Worm (Caenorhabditis elegans) whole organism, L2 larva: ENCODE results near the gene B0302.4.

Source experiments
- C34F6.9 ChIP-seq: fragments of 150-350 bp; optimal IDR thresholded peaks from 2 replicates; lab custom pipeline; 2014; ENCODE audit warnings: missing biosample characterization, missing genetic modification characterization
- F13H6.1 ChIP-seq: sonication (generic microtip); optimal IDR thresholded peaks from 2 replicates; lab custom pipeline; 2016; ENCODE audit warnings: missing genetic modification characterization, missing compliant biosample characterization
- R02D3.7 ChIP-seq: fragments of 150-350 bp; optimal IDR thresholded peaks from 2 replicates; lab custom pipeline; 2014; ENCODE audit warnings: missing biosample characterization, missing genetic modification characterization
- Y55F3AM.14 ChIP-seq: fragments of 200-800 bp; sonication (Bioruptor generic); optimal IDR thresholded peaks from 2 replicates; lab custom pipeline; 2018; ENCODE audit warnings: mild to moderate bottlenecking, missing genetic modification characterization, missing compliant biosample characterization
- ZK546.5 ChIP-seq: sonication (generic microtip); optimal IDR thresholded peaks from 2 replicates; lab custom pipeline; 2017; ENCODE audit warnings: missing biosample characterization, missing genetic modification characterization
- alr-1 ChIP-seq: fragments of 150-350 bp; optimal IDR thresholded peaks from 2 replicates; lab custom pipeline; 2014; ENCODE audit warnings: missing biosample characterization, missing genetic modification characterization
- aly-2 ChIP-seq: fragments of 150-350 bp; optimal IDR thresholded peaks from 2 replicates; lab custom pipeline; 2014; ENCODE audit warnings: missing biosample characterization, missing genetic modification characterization
- ama-1 ChIP-seq: fragments of 150-350 bp; optimal IDR thresholded peaks from 2 replicates; lab custom pipeline; 2018; ENCODE audit warnings: inconsistent platforms
- blmp-1 ChIP-seq: sonication (generic microtip); optimal IDR thresholded peaks from 2 replicates; lab custom pipeline; 2017; ENCODE audit warnings: missing genetic modification characterization, mild to moderate bottlenecking, missing compliant biosample characterization, antibody characterized with exemption, moderate library complexity; ENCODE audit not compliant: insufficient read depth
- ceh-16 ChIP-seq: fragments of 150-350 bp; optimal IDR thresholded peaks from 2 replicates; lab custom pipeline; 2014; ENCODE audit warnings: missing biosample characterization, missing genetic modification characterization
- ceh-82 ChIP-seq: fragments of 150-350 bp; optimal IDR thresholded peaks from 2 replicates; lab custom pipeline; 2014; ENCODE audit warnings: missing biosample characterization, missing genetic modification characterization
- crh-2 ChIP-seq: sonication (generic microtip); optimal IDR thresholded peaks from 2 replicates; lab custom pipeline; 2017; ENCODE audit warnings: missing biosample characterization, missing genetic modification characterization
- dmd-4 ChIP-seq: sonication (generic microtip); optimal IDR thresholded peaks from 2 replicates; lab custom pipeline; 2017; ENCODE audit warnings: missing biosample characterization, missing genetic modification characterization
- egl-27 ChIP-seq: sonication (generic microtip); optimal IDR thresholded peaks from 3 replicates; lab custom pipeline; 2017; ENCODE audit warnings: missing biosample characterization, missing genetic modification reagents, missing genetic modification characterization
- elt-1 ChIP-seq: fragments of 150-350 bp; optimal IDR thresholded peaks from 2 replicates; lab custom pipeline; 2014; ENCODE audit warnings: missing biosample characterization, missing genetic modification characterization
- elt-3 ChIP-seq: sonication (generic microtip); optimal IDR thresholded peaks from 2 replicates; lab custom pipeline; 2017; ENCODE audit warnings: missing biosample characterization, missing genetic modification characterization
- fos-1 ChIP-seq: fragments of 150-350 bp; optimal IDR thresholded peaks from 2 replicates; lab custom pipeline; 2014; ENCODE audit warnings: missing biosample characterization, missing genetic modification characterization
- gmeb-1 ChIP-seq: fragments of 150-350 bp; optimal IDR thresholded peaks from 2 replicates; lab custom pipeline; 2014; ENCODE audit warnings: missing biosample characterization, missing genetic modification characterization
- lin-11 ChIP-seq: fragments of 150-350 bp; sonication (generic microtip); optimal IDR thresholded peaks from 2 replicates; lab custom pipeline; 2014; ENCODE audit warnings: missing biosample characterization, missing genetic modification characterization, inconsistent platforms, mixed read lengths
- lin-13 ChIP-seq: fragments of 150-350 bp; optimal IDR thresholded peaks from 2 replicates; lab custom pipeline; 2014; ENCODE audit warnings: missing biosample characterization, missing genetic modification reagents, missing genetic modification characterization
- lin-39 ChIP-seq: fragments of 150-350 bp; optimal IDR thresholded peaks from 2 replicates; lab custom pipeline; 2014; ENCODE audit warnings: missing biosample characterization, missing genetic modification reagents, missing genetic modification characterization
- lsy-2 ChIP-seq, 2 experiments: fragments of 150-350 bp in 1 of 2; sonication (generic microtip) in 1 of 2; optimal IDR thresholded peaks; 2 replicates each; lab custom pipeline; 2014 to 2017; ENCODE audit warnings: missing biosample characterization in 2 of 2, missing genetic modification characterization in 2 of 2
- mab-5 ChIP-seq: fragments of 150-350 bp; optimal IDR thresholded peaks from 2 replicates; lab custom pipeline; 2014; ENCODE audit warnings: missing biosample characterization, missing genetic modification characterization
- mbf-1 ChIP-seq: sonication (generic microtip); optimal IDR thresholded peaks from 2 replicates; lab custom pipeline; 2017; ENCODE audit warnings: missing biosample characterization, missing genetic modification characterization
- mdl-1 ChIP-seq, 2 experiments: fragments of 150-350 bp in 1 of 2; sonication (generic microtip) in 1 of 2; optimal IDR thresholded peaks; 2 replicates each; lab custom pipeline; 2017; ENCODE audit warnings: missing biosample characterization in 2 of 2, missing genetic modification characterization in 2 of 2
- nhr-10 ChIP-seq: sonication (generic microtip); optimal IDR thresholded peaks from 2 replicates; lab custom pipeline; 2017; ENCODE audit warnings: missing biosample characterization, missing genetic modification characterization
- nhr-11 ChIP-seq: fragments of 150-350 bp; optimal IDR thresholded peaks from 2 replicates; lab custom pipeline; 2014; ENCODE audit warnings: missing biosample characterization, missing genetic modification characterization
- nhr-12 ChIP-seq: fragments of 150-350 bp; optimal IDR thresholded peaks from 2 replicates; lab custom pipeline; 2014; ENCODE audit warnings: missing biosample characterization, missing genetic modification characterization
- nhr-129 ChIP-seq: fragments of 150-350 bp; optimal IDR thresholded peaks from 2 replicates; lab custom pipeline; 2014; ENCODE audit warnings: missing biosample characterization, missing genetic modification characterization
- nhr-21 ChIP-seq: fragments of 150-350 bp; optimal IDR thresholded peaks from 2 replicates; lab custom pipeline; 2014; ENCODE audit warnings: missing biosample characterization, missing genetic modification characterization
- nhr-23 ChIP-seq: fragments of 150-350 bp; optimal IDR thresholded peaks from 2 replicates; lab custom pipeline; 2014; ENCODE audit warnings: missing biosample characterization, missing genetic modification reagents, missing genetic modification characterization
- nhr-237 ChIP-seq: fragments of 150-350 bp; optimal IDR thresholded peaks from 2 replicates; lab custom pipeline; 2014; ENCODE audit warnings: missing biosample characterization, missing genetic modification characterization
- nhr-25 ChIP-seq: fragments of 150-350 bp; sonication (generic microtip); optimal IDR thresholded peaks from 3 replicates; lab custom pipeline; 2014; ENCODE audit warnings: missing biosample characterization, missing genetic modification characterization
- nhr-6 ChIP-seq: fragments of 150-350 bp; optimal IDR thresholded peaks from 2 replicates; lab custom pipeline; 2014; ENCODE audit warnings: missing biosample characterization, missing genetic modification characterization
- nhr-77 ChIP-seq: fragments of 150-350 bp; optimal IDR thresholded peaks from 2 replicates; lab custom pipeline; 2014; ENCODE audit warnings: missing biosample characterization, missing genetic modification characterization
- peb-1 ChIP-seq: fragments of 150-350 bp; optimal IDR thresholded peaks from 2 replicates; lab custom pipeline; 2014; ENCODE audit warnings: missing biosample characterization, missing genetic modification characterization
- sem-4 ChIP-seq: fragments of 150-350 bp; optimal IDR thresholded peaks from 2 replicates; lab custom pipeline; 2014; ENCODE audit warnings: missing biosample characterization, missing genetic modification reagents, missing genetic modification characterization
- skn-1 ChIP-seq: sonication (generic microtip); optimal IDR thresholded peaks from 2 replicates; lab custom pipeline; 2017; ENCODE audit warnings: missing biosample characterization, missing genetic modification characterization
- sma-3 ChIP-seq: sonication (generic microtip); optimal IDR thresholded peaks from 2 replicates; lab custom pipeline; 2016; ENCODE audit warnings: missing genetic modification reagents, missing genetic modification characterization, missing compliant biosample characterization
- sma-9 ChIP-seq, 2 experiments: fragments of 150-350 bp in 1 of 2; sonication (generic microtip) in 1 of 2; optimal IDR thresholded peaks; 2 replicates each; lab custom pipeline; 2014 to 2016; ENCODE audit warnings: missing genetic modification characterization in 2 of 2, mild to moderate bottlenecking in 1 of 2, missing biosample characterization in 1 of 2, missing compliant biosample characterization in 1 of 2, missing genetic modification reagents in 1 of 2, moderate library complexity in 1 of 2
- snpc-4 ChIP-seq: fragments of 150-350 bp; optimal IDR thresholded peaks from 2 replicates; lab custom pipeline; 2014; ENCODE audit warnings: missing biosample characterization, missing genetic modification characterization
- unc-39 ChIP-seq: fragments of 150-350 bp; optimal IDR thresholded peaks from 2 replicates; lab custom pipeline; 2014; ENCODE audit warnings: missing biosample characterization, missing genetic modification characterization
- unc-55 ChIP-seq: fragments of 150-350 bp; sonication (generic microtip); optimal IDR thresholded peaks from 3 replicates; lab custom pipeline; 2014; ENCODE audit warnings: missing biosample characterization, missing genetic modification reagents, missing genetic modification characterization
- unc-62 ChIP-seq: fragments of 150-350 bp; optimal IDR thresholded peaks from 2 replicates; lab custom pipeline; 2014; ENCODE audit warnings: missing biosample characterization, missing genetic modification reagents, missing genetic modification characterization
- zag-1 ChIP-seq: fragments of 150-350 bp; optimal IDR thresholded peaks from 2 replicates; lab custom pipeline; 2014; ENCODE audit warnings: missing biosample characterization, missing genetic modification characterization
- ztf-1 ChIP-seq: fragments of 200-800 bp; sonication (Bioruptor generic); conservative IDR thresholded peaks from 2 replicates; pipeline ENCODE4 v1.3.6; 2022; ENCODE audit warnings: missing genetic modification characterization, missing compliant biosample characterization
- ztf-11 ChIP-seq: sonication (generic microtip); optimal IDR thresholded peaks from 2 replicates; lab custom pipeline; 2017; ENCODE audit warnings: missing biosample characterization, missing genetic modification characterization
- ztf-4 ChIP-seq: fragments of 150-350 bp; optimal IDR thresholded peaks from 2 replicates; lab custom pipeline; 2014; ENCODE audit warnings: missing biosample characterization, missing genetic modification characterization

The B0302.4 gene

ce11 chrX:17184363-17184762 is 7.8 kb upstream of the B0302.4 start (continued):
- no peak for TF ChIP-seq peb-1
- TF ChIP-seq unc-62 = no peak
- TF ChIP-seq nhr-12 (tag; lab: Kevin White, UChicago) = no peak
- peak; percentile 79 for TF ChIP-seq crh-2
- no peak for TF ChIP-seq nhr-6 (tag; lab: Kevin White, UChicago)

DNA sequence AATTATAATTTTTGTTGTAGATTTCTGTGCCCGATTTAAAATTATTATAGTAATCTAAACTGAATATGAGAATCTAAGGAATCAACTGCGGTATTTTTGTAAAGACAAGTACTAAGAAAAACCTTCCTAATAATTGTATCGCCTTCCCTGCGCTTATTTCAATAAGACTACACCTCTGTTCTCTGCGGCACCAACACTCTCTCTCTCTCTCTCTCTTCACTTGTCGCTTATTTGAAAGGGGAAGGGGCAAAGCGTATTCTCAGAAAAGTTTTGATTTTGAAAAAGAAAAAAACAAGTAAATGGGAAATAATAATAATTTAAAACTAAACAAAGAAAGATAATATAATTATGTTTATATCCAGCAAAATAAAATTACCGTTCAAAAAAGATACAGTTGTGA is 4.6 kb upstream of the B0302.4 start:
- no peak for TF ChIP-seq Y55F3AM.14
- TF ChIP-seq lin-39 (tag; lab: Kevin White, UChicago) = no peak
- TF ChIP-seq ceh-16 (tag; lab: Kevin White, UChicago) = no peak
- no peak for TF ChIP-seq elt-3 (tag; lab: Kevin White, UChicago)
- peak; percentile 68 for TF ChIP-seq nhr-237 (tag; lab: Kevin White, UChicago)
- TF ChIP-seq egl-27 = peak; percentile 56
- TF ChIP-seq ztf-11 = no peak
- TF ChIP-seq crh-2 = peak; percentile 70
- no peak for TF ChIP-seq aly-2
- TF ChIP-seq ama-1 (lab: Kevin White, UChicago) = no peak
- peak in 1 of 2 experiments; percentile 71 for TF ChIP-seq lsy-2 (tag; optimal IDR thresholded peaks at IDR 0.05; lab: Kevin White, UChicago)
- TF ChIP-seq nhr-6 (tag; lab: Kevin White, UChicago) = peak; percentile 53
- no peak for TF ChIP-seq blmp-1 (tag; lab: Kevin White, UChicago)
- peak; percentile 66 for TF ChIP-seq nhr-21
- TF ChIP-seq dmd-4 (tag; lab: Kevin White, UChicago) = no peak
- TF ChIP-seq nhr-25 = no peak
- TF ChIP-seq mab-5 (tag; lab: Kevin White, UChicago) = peak; percentile 72
- TF ChIP-seq nhr-10 (tag; lab: Kevin White, UChicago) = peak; percentile 28
- no peak for TF ChIP-seq ZK546.5 (tag; lab: Kevin White, UChicago)
- TF ChIP-seq lin-13 (GFP tag; lab: Kevin White, UChicago) = peak; percentile 69
- peak; percentile 90 for TF ChIP-seq unc-55
- TF ChIP-seq unc-62 = no peak
- no peak for TF ChIP-seq sem-4
- TF ChIP-seq R02D3.7 (tag; lab: Kevin White, UChicago) = no peak
- TF ChIP-seq gmeb-1 (tag; lab: Kevin White, UChicago) = peak; percentile 77
- no peak for TF ChIP-seq mbf-1
- no peak for TF ChIP-seq unc-39
- no peak for TF ChIP-seq ztf-4
- no peak for TF ChIP-seq elt-1 (tag; lab: Kevin White, UChicago)
- peak; percentile 71 for TF ChIP-seq C34F6.9 (tag; lab: Kevin White, UChicago)
- TF ChIP-seq nhr-11 (tag; lab: Kevin White, UChicago) = peak; percentile 16
- TF ChIP-seq ceh-82 (tag; lab: Kevin White, UChicago) = peak; percentile 50
- peak; percentile 58 for TF ChIP-seq F13H6.1 (tag; lab: Kevin White, UChicago)
- no peak for TF ChIP-seq snpc-4 (tag; lab: Kevin White, UChicago)
- no peak for TF ChIP-seq skn-1 (tag; lab: Kevin White, UChicago)
- TF ChIP-seq peb-1 = no peak
- TF ChIP-seq sma-3 (GFP tag; lab: Kevin White, UChicago) = peak; percentile 45
- TF ChIP-seq nhr-77 (tag; lab: Kevin White, UChicago) = peak; percentile 72
- peak; percentile 87 for TF ChIP-seq nhr-129 (tag; lab: Kevin White, UChicago)
- TF ChIP-seq alr-1 (tag; lab: Kevin White, UChicago) = no peak
- no peak for TF ChIP-seq nhr-23 (tag; lab: Kevin White, UChicago)
- TF ChIP-seq mdl-1 (tag; optimal IDR thresholded peaks at IDR 0.05; lab: Kevin White, UChicago) = no peak
- no peak for TF ChIP-seq lin-11
- no peak for TF ChIP-seq nhr-12 (tag; lab: Kevin White, UChicago)
- TF ChIP-seq zag-1 (tag; lab: Kevin White, UChicago) = peak; percentile 24
- peak; percentile 41 for TF ChIP-seq sma-9 (GFP tag; optimal IDR thresholded peaks at IDR 0.05; lab: Kevin White, UChicago)
- no peak for TF ChIP-seq sma-9 (tag; optimal IDR thresholded peaks at IDR 0.05; lab: Kevin White, UChicago)
- no peak for TF ChIP-seq ztf-1 (GFP tag; lab: Robert Waterston, UW)
- peak; percentile 70 for TF ChIP-seq fos-1 (tag; lab: Kevin White, UChicago)
